Worm (Caenorhabditis elegans) whole organism, L2 larva: Measurements from ENCODE around the gene nfu-1.

Experiments
- C34F6.9 ChIP-seq: fragments of 150-350 bp; optimal IDR thresholded peaks from 2 replicates; lab custom pipeline; 2014; ENCODE audit warnings: missing biosample characterization, missing genetic modification characterization
- F13H6.1 ChIP-seq: sonication (generic microtip); optimal IDR thresholded peaks from 2 replicates; lab custom pipeline; 2016; ENCODE audit warnings: missing genetic modification characterization, missing compliant biosample characterization
- R02D3.7 ChIP-seq: fragments of 150-350 bp; optimal IDR thresholded peaks from 2 replicates; lab custom pipeline; 2014; ENCODE audit warnings: missing biosample characterization, missing genetic modification characterization
- Y55F3AM.14 ChIP-seq: fragments of 200-800 bp; sonication (Bioruptor generic); optimal IDR thresholded peaks from 2 replicates; lab custom pipeline; 2018; ENCODE audit warnings: mild to moderate bottlenecking, missing genetic modification characterization, missing compliant biosample characterization
- aly-2 ChIP-seq: fragments of 150-350 bp; optimal IDR thresholded peaks from 2 replicates; lab custom pipeline; 2014; ENCODE audit warnings: missing biosample characterization, missing genetic modification characterization
- blmp-1 ChIP-seq: sonication (generic microtip); optimal IDR thresholded peaks from 2 replicates; lab custom pipeline; 2017; ENCODE audit warnings: missing genetic modification characterization, mild to moderate bottlenecking, missing compliant biosample characterization, antibody characterized with exemption, moderate library complexity; ENCODE audit not compliant: insufficient read depth
- ceh-16 ChIP-seq: fragments of 150-350 bp; optimal IDR thresholded peaks from 2 replicates; lab custom pipeline; 2014; ENCODE audit warnings: missing biosample characterization, missing genetic modification characterization
- ceh-82 ChIP-seq: fragments of 150-350 bp; optimal IDR thresholded peaks from 2 replicates; lab custom pipeline; 2014; ENCODE audit warnings: missing biosample characterization, missing genetic modification characterization
- crh-2 ChIP-seq: sonication (generic microtip); optimal IDR thresholded peaks from 2 replicates; lab custom pipeline; 2017; ENCODE audit warnings: missing biosample characterization, missing genetic modification characterization
- dmd-4 ChIP-seq: sonication (generic microtip); optimal IDR thresholded peaks from 2 replicates; lab custom pipeline; 2017; ENCODE audit warnings: missing biosample characterization, missing genetic modification characterization
- egl-27 ChIP-seq: sonication (generic microtip); optimal IDR thresholded peaks from 3 replicates; lab custom pipeline; 2017; ENCODE audit warnings: missing biosample characterization, missing genetic modification reagents, missing genetic modification characterization
- elt-1 ChIP-seq: fragments of 150-350 bp; optimal IDR thresholded peaks from 2 replicates; lab custom pipeline; 2014; ENCODE audit warnings: missing biosample characterization, missing genetic modification characterization
- fos-1 ChIP-seq: fragments of 150-350 bp; optimal IDR thresholded peaks from 2 replicates; lab custom pipeline; 2014; ENCODE audit warnings: missing biosample characterization, missing genetic modification characterization
- gmeb-1 ChIP-seq: fragments of 150-350 bp; optimal IDR thresholded peaks from 2 replicates; lab custom pipeline; 2014; ENCODE audit warnings: missing biosample characterization, missing genetic modification characterization
- lin-11 ChIP-seq: fragments of 150-350 bp; sonication (generic microtip); optimal IDR thresholded peaks from 2 replicates; lab custom pipeline; 2014; ENCODE audit warnings: missing biosample characterization, missing genetic modification characterization, inconsistent platforms, mixed read lengths
- lin-13 ChIP-seq: fragments of 150-350 bp; optimal IDR thresholded peaks from 2 replicates; lab custom pipeline; 2014; ENCODE audit warnings: missing biosample characterization, missing genetic modification reagents, missing genetic modification characterization
- lin-39 ChIP-seq: fragments of 150-350 bp; optimal IDR thresholded peaks from 2 replicates; lab custom pipeline; 2014; ENCODE audit warnings: missing biosample characterization, missing genetic modification reagents, missing genetic modification characterization
- lsy-2 ChIP-seq, 2 experiments: fragments of 150-350 bp in 1 of 2; sonication (generic microtip) in 1 of 2; optimal IDR thresholded peaks; 2 replicates each; lab custom pipeline; 2014 to 2017; ENCODE audit warnings: missing biosample characterization in 2 of 2, missing genetic modification characterization in 2 of 2
- mab-5 ChIP-seq: fragments of 150-350 bp; optimal IDR thresholded peaks from 2 replicates; lab custom pipeline; 2014; ENCODE audit warnings: missing biosample characterization, missing genetic modification characterization
- mbf-1 ChIP-seq: sonication (generic microtip); optimal IDR thresholded peaks from 2 replicates; lab custom pipeline; 2017; ENCODE audit warnings: missing biosample characterization, missing genetic modification characterization
- nhr-12 ChIP-seq: fragments of 150-350 bp; optimal IDR thresholded peaks from 2 replicates; lab custom pipeline; 2014; ENCODE audit warnings: missing biosample characterization, missing genetic modification characterization
- nhr-129 ChIP-seq: fragments of 150-350 bp; optimal IDR thresholded peaks from 2 replicates; lab custom pipeline; 2014; ENCODE audit warnings: missing biosample characterization, missing genetic modification characterization
- nhr-21 ChIP-seq: fragments of 150-350 bp; optimal IDR thresholded peaks from 2 replicates; lab custom pipeline; 2014; ENCODE audit warnings: missing biosample characterization, missing genetic modification characterization
- nhr-23 ChIP-seq: fragments of 150-350 bp; optimal IDR thresholded peaks from 2 replicates; lab custom pipeline; 2014; ENCODE audit warnings: missing biosample characterization, missing genetic modification reagents, missing genetic modification characterization
- nhr-25 ChIP-seq: fragments of 150-350 bp; sonication (generic microtip); optimal IDR thresholded peaks from 3 replicates; lab custom pipeline; 2014; ENCODE audit warnings: missing biosample characterization, missing genetic modification characterization
- nhr-6 ChIP-seq: fragments of 150-350 bp; optimal IDR thresholded peaks from 2 replicates; lab custom pipeline; 2014; ENCODE audit warnings: missing biosample characterization, missing genetic modification characterization
- peb-1 ChIP-seq: fragments of 150-350 bp; optimal IDR thresholded peaks from 2 replicates; lab custom pipeline; 2014; ENCODE audit warnings: missing biosample characterization, missing genetic modification characterization
- sem-4 ChIP-seq: fragments of 150-350 bp; optimal IDR thresholded peaks from 2 replicates; lab custom pipeline; 2014; ENCODE audit warnings: missing biosample characterization, missing genetic modification reagents, missing genetic modification characterization
- skn-1 ChIP-seq: sonication (generic microtip); optimal IDR thresholded peaks from 2 replicates; lab custom pipeline; 2017; ENCODE audit warnings: missing biosample characterization, missing genetic modification characterization
- sma-3 ChIP-seq: sonication (generic microtip); optimal IDR thresholded peaks from 2 replicates; lab custom pipeline; 2016; ENCODE audit warnings: missing genetic modification reagents, missing genetic modification characterization, missing compliant biosample characterization
- sma-9 ChIP-seq, 2 experiments: fragments of 150-350 bp in 1 of 2; sonication (generic microtip) in 1 of 2; optimal IDR thresholded peaks; 2 replicates each; lab custom pipeline; 2014 to 2016; ENCODE audit warnings: missing genetic modification characterization in 2 of 2, mild to moderate bottlenecking in 1 of 2, missing biosample characterization in 1 of 2, missing compliant biosample characterization in 1 of 2, missing genetic modification reagents in 1 of 2, moderate library complexity in 1 of 2
- snpc-4 ChIP-seq: fragments of 150-350 bp; optimal IDR thresholded peaks from 2 replicates; lab custom pipeline; 2014; ENCODE audit warnings: missing biosample characterization, missing genetic modification characterization
- unc-55 ChIP-seq: fragments of 150-350 bp; sonication (generic microtip); optimal IDR thresholded peaks from 3 replicates; lab custom pipeline; 2014; ENCODE audit warnings: missing biosample characterization, missing genetic modification reagents, missing genetic modification characterization
- unc-62 ChIP-seq: fragments of 150-350 bp; optimal IDR thresholded peaks from 2 replicates; lab custom pipeline; 2014; ENCODE audit warnings: missing biosample characterization, missing genetic modification reagents, missing genetic modification characterization
- zag-1 ChIP-seq: fragments of 150-350 bp; optimal IDR thresholded peaks from 2 replicates; lab custom pipeline; 2014; ENCODE audit warnings: missing biosample characterization, missing genetic modification characterization
- ztf-1 ChIP-seq: fragments of 200-800 bp; sonication (Bioruptor generic); conservative IDR thresholded peaks from 2 replicates; pipeline ENCODE4 v1.3.6; 2022; ENCODE audit warnings: missing genetic modification characterization, missing compliant biosample characterization
- ztf-11 ChIP-seq: sonication (generic microtip); optimal IDR thresholded peaks from 2 replicates; lab custom pipeline; 2017; ENCODE audit warnings: missing biosample characterization, missing genetic modification characterization
- ztf-4 ChIP-seq: fragments of 150-350 bp; optimal IDR thresholded peaks from 2 replicates; lab custom pipeline; 2014; ENCODE audit warnings: missing biosample characterization, missing genetic modification characterization

Gene nfu-1

ce11 chrIV:10357842-10358241 is 29.4 kb upstream of the nfu-1 start, which contains the start of gene gkow-1:
Gene gkow-1 (plus strand): TSS chrIV:10358142.
- TF ChIP-seq elt-1: no peak
- TF ChIP-seq nhr-23 (tag; lab: Kevin White, UChicago): no peak
- TF ChIP-seq ztf-11 (tag; lab: Kevin White, UChicago): no peak
- no peak for TF ChIP-seq mbf-1
- TF ChIP-seq egl-27 (tag; lab: Kevin White, UChicago): no peak
- TF ChIP-seq ceh-82: no peak
- TF ChIP-seq unc-55 (GFP tag; lab: Kevin White, UChicago): peak; percentile 39
- TF ChIP-seq nhr-12 (tag; lab: Kevin White, UChicago): no peak
- TF ChIP-seq dmd-4 (tag; lab: Kevin White, UChicago): no peak
- TF ChIP-seq ztf-4 (tag; lab: Kevin White, UChicago): no peak
- TF ChIP-seq C34F6.9 (tag; lab: Kevin White, UChicago): peak; percentile 33
- peak; percentile 7 for TF ChIP-seq crh-2
- TF ChIP-seq blmp-1: no peak
- no peak for TF ChIP-seq skn-1 (tag; lab: Kevin White, UChicago)
- no peak for TF ChIP-seq sem-4 (tag; lab: Kevin White, UChicago)
- no peak for TF ChIP-seq gmeb-1 (tag; lab: Kevin White, UChicago)
- TF ChIP-seq lin-11: no peak
- TF ChIP-seq nhr-21: no peak
- no peak for TF ChIP-seq lin-39 (tag; lab: Kevin White, UChicago)
- no peak for TF ChIP-seq sma-3 (GFP tag; lab: Kevin White, UChicago)
- TF ChIP-seq, all 48 proteins: peak for 3

ce11 chrIV:10360336-10360735 is 26.9 kb upstream of the nfu-1 start, which contains the start of gene ugt-59:
Gene ugt-59 (plus strand): TSS chrIV:10360636.
- no peak for TF ChIP-seq Y55F3AM.14 (GFP tag; lab: Kevin White, UChicago)
- no peak for TF ChIP-seq sma-9 (GFP tag; optimal IDR thresholded peaks at IDR 0.05; lab: Kevin White, UChicago)
- no peak for TF ChIP-seq sma-9 (tag; optimal IDR thresholded peaks at IDR 0.05; lab: Kevin White, UChicago)
- TF ChIP-seq lin-39 (tag; lab: Kevin White, UChicago): no peak

- TF ChIP-seq aly-2 (tag; lab: Kevin White, UChicago) (no peak), unc-55 (GFP tag; lab: Kevin White, UChicago) (peak; percentile 54), ztf-1 (no peak), dmd-4 (tag; lab: Kevin White, UChicago) (no peak), ztf-4 (tag; lab: Kevin White, UChicago) (no peak), blmp-1 (no peak), sma-9 (GFP tag; optimal IDR thresholded peaks at IDR 0.05; lab: Kevin White, UChicago) (peak; percentile 53), sma-9 (tag; optimal IDR thresholded peaks at IDR 0.05; lab: Kevin White, UChicago) (no peak), ztf-11 (tag; lab: Kevin White, UChicago) (no peak), F13H6.1 (tag; lab: Kevin White, UChicago) (peak; percentile 40), unc-62 (no peak), nhr-23 (tag; lab: Kevin White, UChicago) (no peak), nhr-25 (tag; lab: Kevin White, UChicago) (peak; percentile 29), zag-1 (tag; lab: Kevin White, UChicago) (no peak), nhr-21 (no peak), fos-1 (tag; lab: Kevin White, UChicago) (no peak), nhr-6 (tag; lab: Kevin White, UChicago) (no peak), sma-3 (GFP tag; lab: Kevin White, UChicago) (peak; percentile 49), nhr-129 (tag; lab: Kevin White, UChicago) (peak; percentile 54), mab-5 (no peak), R02D3.7 (no peak), gmeb-1 (tag; lab: Kevin White, UChicago) (peak; percentile 67), snpc-4 (tag; lab: Kevin White, UChicago) (no peak), nhr-12 (tag; lab: Kevin White, UChicago) (no peak), sem-4 (tag; lab: Kevin White, UChicago) (no peak), skn-1 (tag; lab: Kevin White, UChicago) (no peak), mbf-1 (no peak), lsy-2 (tag; optimal IDR thresholded peaks at IDR 0.05; lab: Kevin White, UChicago) (peak in 1 of 2 experiments; percentile 69), crh-2 (peak; percentile 83), egl-27 (tag; lab: Kevin White, UChicago) (no peak), C34F6.9 (tag; lab: Kevin White, UChicago) (peak; percentile 64), ceh-16 (tag; lab: Kevin White, UChicago) (no peak), lin-13 (no peak), peb-1 (tag; lab: Kevin White, UChicago) (no peak), Y55F3AM.14 (GFP tag; lab: Kevin White, UChicago) (no peak)
- TF ChIP-seq, all 48 proteins: peak for 10
Observed at ce11 chrIV:10366018-10366417, 21.2 kb upstream of the nfu-1 start, which contains the start of gene sir-2.1. Gene sir-2.1 (minus strand): TSS chrIV:10366229.
